Worm (Caenorhabditis elegans) whole organism, L4 larva: ENCODE results near the gene F54B11.8.

ENCODE experiments used
- F26F4.8 ChIP-seq: fragments of 200-800 bp; sonication (Bioruptor generic); conservative IDR thresholded peaks from 2 replicates; pipeline ENCODE4 v1.3.6; 2022; ENCODE audit warnings: missing genetic modification characterization, missing compliant biosample characterization
- T20F7.1 ChIP-seq: fragments of 200-800 bp; sonication (Bioruptor generic); optimal IDR thresholded peaks from 2 replicates; lab custom pipeline; 2018; ENCODE audit warnings: mild to moderate bottlenecking, missing genetic modification characterization, missing compliant biosample characterization
- T26A8.4 ChIP-seq: fragments of 200-800 bp; sonication (Bioruptor generic); IDR thresholded peaks from 2 replicates; pipeline ENCODE4 v1.3.6; 2022; ENCODE audit warnings: missing genetic modification characterization, missing compliant biosample characterization
- Y75B8A.6 ChIP-seq: fragments of 200-800 bp; sonication (Bioruptor generic); IDR thresholded peaks from 2 replicates; pipeline ENCODE4 v1.3.6; 2022; ENCODE audit warnings: missing genetic modification reagents, missing genetic modification characterization, missing compliant biosample characterization
- ZK337.2 ChIP-seq: fragments of 200-800 bp; sonication (Bioruptor generic); IDR thresholded peaks from 2 replicates; pipeline ENCODE4 v1.3.6; 2022; ENCODE audit warnings: missing genetic modification reagents, missing genetic modification characterization, missing compliant biosample characterization
- aha-1 ChIP-seq: fragments of 150-350 bp; peaks from one replicate; lab custom pipeline; 2014; ENCODE audit warnings: missing biosample characterization, missing genetic modification characterization
- attf-4 ChIP-seq: sonication (generic microtip); optimal IDR thresholded peaks from 3 replicates; lab custom pipeline; 2017; ENCODE audit warnings: missing biosample characterization, missing genetic modification characterization
- cey-2 ChIP-seq: sonication (generic microtip); optimal IDR thresholded peaks from 3 replicates; lab custom pipeline; 2017; ENCODE audit warnings: missing genetic modification characterization, mild to moderate bottlenecking, missing compliant biosample characterization, antibody characterized with exemption, borderline replicate concordance; ENCODE audit not compliant: insufficient read depth
- daf-16 ChIP-seq, 3 experiments: sonication (generic microtip); optimal IDR thresholded peaks; 2 replicates each; lab custom pipeline; 2016 to 2017; ENCODE audit warnings: missing genetic modification characterization in 3 of 3, missing genetic modification reagents in 3 of 3, mild to moderate bottlenecking in 2 of 3, missing compliant biosample characterization in 2 of 3, missing biosample characterization in 1 of 3, moderate library complexity in 1 of 3
- dmd-6 ChIP-seq: fragments of 200-800 bp; sonication (Bioruptor generic); IDR thresholded peaks from 2 replicates; pipeline ENCODE4 v1.3.6; 2022; ENCODE audit warnings: missing genetic modification reagents, missing genetic modification characterization, missing compliant biosample characterization
- dmd-8 ChIP-seq: fragments of 200-800 bp; sonication (Bioruptor generic); IDR thresholded peaks from 2 replicates; pipeline ENCODE4 v1.3.6; 2022; ENCODE audit warnings: missing genetic modification characterization, missing compliant biosample characterization
- dmd-9 ChIP-seq: fragments of 200-800 bp; sonication (Bioruptor generic); IDR thresholded peaks from 2 replicates; pipeline ENCODE4 v1.3.6; 2022; ENCODE audit warnings: missing genetic modification reagents, missing genetic modification characterization, missing compliant biosample characterization
- duxl-1 ChIP-seq: sonication (generic microtip); optimal IDR thresholded peaks from 2 replicates; lab custom pipeline; 2016; ENCODE audit warnings: mild to moderate bottlenecking, missing genetic modification characterization, moderate library complexity, missing compliant biosample characterization; ENCODE audit not compliant: poor library complexity
- egl-43 ChIP-seq: fragments of 200-800 bp; sonication (Bioruptor generic); IDR thresholded peaks from 2 replicates; pipeline ENCODE4 v1.3.6; 2022; ENCODE audit warnings: missing genetic modification reagents, missing genetic modification characterization, missing compliant biosample characterization
- fkh-10 ChIP-seq: fragments of 150-350 bp; optimal IDR thresholded peaks from 2 replicates; lab custom pipeline; 2014; ENCODE audit warnings: missing biosample characterization, missing genetic modification reagents, missing genetic modification characterization
- fos-1 ChIP-seq: fragments of 150-350 bp; optimal IDR thresholded peaks from 2 replicates; lab custom pipeline; 2014; ENCODE audit warnings: missing biosample characterization, missing genetic modification characterization
- hif-1 ChIP-seq, 2 experiments: sonication (generic microtip); optimal IDR thresholded peaks; 2 replicates each; lab custom pipeline; 2016 to 2017; ENCODE audit warnings: missing compliant biosample characterization in 2 of 2, missing genetic modification characterization in 2 of 2, missing genetic modification reagents in 2 of 2, missing genotype in 2 of 2, mild to moderate bottlenecking in 1 of 2
- hlh-11 ChIP-seq: fragments of 200-800 bp; sonication (Bioruptor generic); optimal IDR thresholded peaks from 2 replicates; lab custom pipeline; 2018; ENCODE audit warnings: mild to moderate bottlenecking, missing genetic modification characterization, missing compliant biosample characterization
- hlh-30 ChIP-seq: sonication (generic microtip); optimal IDR thresholded peaks from 2 replicates; lab custom pipeline; 2017; ENCODE audit warnings: antibody characterized with exemption, mild to moderate bottlenecking, missing genetic modification characterization, missing compliant biosample characterization; ENCODE audit not compliant: insufficient read depth
- hmg-1.1 ChIP-seq: fragments of 200-800 bp; sonication (Bioruptor generic); IDR thresholded peaks from 2 replicates; pipeline ENCODE4 v1.3.6; 2022; ENCODE audit warnings: missing genetic modification reagents, missing genetic modification characterization, missing compliant biosample characterization
- lin-29 ChIP-seq: fragments of 200-800 bp; sonication (Bioruptor generic); IDR thresholded peaks from 2 replicates; pipeline ENCODE4 v1.3.6; 2022; ENCODE audit warnings: missing genetic modification reagents, missing genetic modification characterization, missing compliant biosample characterization
- lsy-2 ChIP-seq, 2 experiments: fragments of 150-350 bp in 1 of 2; sonication (generic microtip) in 1 of 2; optimal IDR thresholded peaks; 2 replicates each; lab custom pipeline; 2014 to 2017; ENCODE audit warnings: missing biosample characterization in 2 of 2, missing genetic modification characterization in 2 of 2
- madf-5 ChIP-seq, 2 experiments: fragments of 200-800 bp; sonication (Bioruptor generic); IDR thresholded peaks; 2 replicates each; pipeline ENCODE4 v1.3.6; 2022; ENCODE audit warnings: missing compliant biosample characterization in 2 of 2, missing genetic modification characterization in 2 of 2
- mdl-1 ChIP-seq, 2 experiments: fragments of 150-350 bp in 1 of 2; sonication (generic microtip) in 1 of 2; optimal IDR thresholded peaks; 2 replicates each; lab custom pipeline; 2014 to 2017; ENCODE audit warnings: missing biosample characterization in 2 of 2, missing genetic modification characterization in 2 of 2
- mep-1 ChIP-seq: fragments of 150-350 bp; sonication (generic microtip); optimal IDR thresholded peaks from 3 replicates; lab custom pipeline; 2014; ENCODE audit warnings: missing biosample characterization, missing genetic modification characterization
- mes-2 ChIP-seq: sonication (generic microtip); optimal IDR thresholded peaks from 2 replicates; lab custom pipeline; 2016; ENCODE audit warnings: missing genotype, mild to moderate bottlenecking, missing genetic modification characterization, missing compliant biosample characterization; ENCODE audit not compliant: poor library complexity, severe bottlenecking
- mxl-2 ChIP-seq: fragments of 200-800 bp; sonication (Bioruptor generic); conservative IDR thresholded peaks from 2 replicates; pipeline ENCODE4 v1.3.6; 2022; ENCODE audit warnings: missing genetic modification reagents, missing genetic modification characterization, missing compliant biosample characterization
- nhr-102 ChIP-seq: sonication (generic microtip); optimal IDR thresholded peaks from 2 replicates; lab custom pipeline; 2016; ENCODE audit warnings: mild to moderate bottlenecking, missing genetic modification characterization, moderate library complexity, missing compliant biosample characterization
- nhr-11 ChIP-seq: fragments of 150-350 bp; optimal IDR thresholded peaks from 2 replicates; lab custom pipeline; 2014; ENCODE audit warnings: missing biosample characterization, missing genetic modification characterization
- nhr-237 ChIP-seq: sonication (generic microtip); optimal IDR thresholded peaks from 2 replicates; lab custom pipeline; 2017; ENCODE audit warnings: missing biosample characterization, missing genetic modification characterization
- nhr-28 ChIP-seq: fragments of 150-350 bp; optimal IDR thresholded peaks from 2 replicates; lab custom pipeline; 2014; ENCODE audit warnings: missing biosample characterization, missing genetic modification characterization
- nhr-48 ChIP-seq: sonication (generic microtip); optimal IDR thresholded peaks from 2 replicates; lab custom pipeline; 2016; ENCODE audit warnings: mild to moderate bottlenecking, missing genetic modification characterization, missing compliant biosample characterization
- nhr-6 ChIP-seq: fragments of 150-350 bp; optimal IDR thresholded peaks from 2 replicates; lab custom pipeline; 2014; ENCODE audit warnings: missing biosample characterization, missing genetic modification characterization
- nhr-77 ChIP-seq: fragments of 150-350 bp; optimal IDR thresholded peaks from 2 replicates; lab custom pipeline; 2014; ENCODE audit warnings: missing biosample characterization, missing genetic modification characterization
- pqm-1 ChIP-seq: sonication (generic microtip); optimal IDR thresholded peaks from 2 replicates; lab custom pipeline; 2017; ENCODE audit warnings: missing biosample characterization, missing genetic modification characterization
- rbr-2 ChIP-seq: sonication (generic microtip); optimal IDR thresholded peaks from 2 replicates; lab custom pipeline; 2016; ENCODE audit warnings: missing genotype, missing genetic modification characterization, missing compliant biosample characterization
- saeg-2 ChIP-seq: fragments of 200-800 bp; sonication (Bioruptor generic); IDR thresholded peaks from 2 replicates; pipeline ENCODE4 v1.3.6; 2022; ENCODE audit warnings: missing genetic modification reagents, missing genetic modification characterization, missing compliant biosample characterization
- sdz-12 ChIP-seq: fragments of 200-800 bp; sonication (Bioruptor generic); optimal IDR thresholded peaks from 2 replicates; lab custom pipeline; 2018; ENCODE audit warnings: mild to moderate bottlenecking, missing genetic modification characterization, missing compliant biosample characterization
- set-16 ChIP-seq: fragments of 200-800 bp; sonication (Bioruptor generic); IDR thresholded peaks from 2 replicates; pipeline ENCODE4 v1.3.6; 2022; ENCODE audit warnings: missing genetic modification reagents, missing genetic modification characterization, missing compliant biosample characterization
- skn-1 ChIP-seq: fragments of 150-350 bp; optimal IDR thresholded peaks from 2 replicates; lab custom pipeline; 2014; ENCODE audit warnings: missing biosample characterization, missing genetic modification characterization
- unc-39 ChIP-seq: sonication (generic microtip); optimal IDR thresholded peaks from 2 replicates; lab custom pipeline; 2017; ENCODE audit warnings: missing biosample characterization, missing genetic modification characterization
- zip-2 ChIP-seq: fragments of 150-350 bp; optimal IDR thresholded peaks from 2 replicates; lab custom pipeline; 2014; ENCODE audit warnings: missing biosample characterization, missing genetic modification characterization
- ztf-7 ChIP-seq: fragments of 150-350 bp; optimal IDR thresholded peaks from 2 replicates; lab custom pipeline; 2014; ENCODE audit warnings: missing biosample characterization, missing genetic modification characterization

F54B11.8 gene

ce11 chrX:13605854-13606253 lies 2.1 kb upstream of the F54B11.8 start:
- TF ChIP-seq nhr-48 (tag; lab: Kevin White, UChicago) (no peak), attf-4 (tag; lab: Kevin White, UChicago) (no peak), aha-1 (tag; lab: Kevin White, UChicago) (no peak), madf-5 (GFP tag; IDR thresholded peaks at IDR 0.05; lab: Robert Waterston, UW) (no peak), cey-2 (no peak), nhr-102 (tag; lab: Kevin White, UChicago) (no peak), dmd-9 (GFP tag; lab: Robert Waterston, UW) (no peak), ztf-7 (tag; lab: Kevin White, UChicago) (no peak), nhr-77 (no peak), ZK337.2 (GFP tag; lab: Robert Waterston, UW) (no peak), T26A8.4 (no peak), mes-2 (tag; lab: Kevin White, UChicago) (no peak)

- TF ChIP-seq sdz-12 (no peak), mxl-2 (GFP tag; lab: Robert Waterston, UW) (no peak), skn-1 (tag; lab: Kevin White, UChicago) (no peak), set-16 (GFP tag; lab: Robert Waterston, UW) (peak; percentile 13; the same call in 1 of the 2 replicates), aha-1 (tag; lab: Kevin White, UChicago) (peak; percentile 41), F26F4.8 (GFP tag; lab: Robert Waterston, UW) (no peak), mep-1 (tag; lab: Kevin White, UChicago) (no peak), pqm-1 (tag; lab: Kevin White, UChicago) (no peak), Y75B8A.6 (GFP tag; lab: Robert Waterston, UW) (no peak), daf-16 (GFP tag; optimal IDR thresholded peaks at IDR 0.05; lab: Kevin White, UChicago) (peak in 1 of 2 experiments; percentile 28), daf-16 (tag; optimal IDR thresholded peaks at IDR 0.05; lab: Kevin White, UChicago) (no peak), nhr-11 (peak; percentile 56), nhr-28 (tag; lab: Kevin White, UChicago) (no peak), ZK337.2 (GFP tag; lab: Robert Waterston, UW) (no peak)
Measured at ce11 chrX:13604946-13605617, 1.4 kb upstream of the F54B11.8 start, which contains the start of gene F54B11.9. F54B11.9 (plus strand) TSS chrX:13605567.

DNA sequence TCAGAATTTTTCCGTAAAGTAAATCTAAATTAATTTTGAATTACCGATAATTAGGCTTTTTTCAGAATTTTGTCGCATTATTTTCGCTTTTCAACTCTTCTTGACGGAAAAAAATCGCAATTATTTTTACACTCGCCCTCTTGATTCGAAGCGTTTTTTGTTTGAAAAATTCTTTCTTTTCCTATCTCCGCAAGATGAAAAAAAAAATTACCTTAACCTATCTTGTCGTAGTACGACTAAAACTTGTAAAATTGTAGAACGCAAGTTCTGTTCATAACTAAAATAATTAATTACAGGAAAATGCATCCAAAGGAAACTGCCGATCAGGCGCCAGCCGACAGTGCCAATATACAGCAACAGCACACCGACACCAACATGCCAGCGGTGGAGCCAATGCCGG lies 3.6 kb downstream of the F54B11.8 start, which contains the start of gene F54B11.7:
TSS of gene F54B11.7 (plus strand) at position 301 of the 400 bp plus-strand sequence.
- TF ChIP-seq lsy-2 (tag; optimal IDR thresholded peaks at IDR 0.05; lab: Kevin White, UChicago) (no peak), rbr-2 (tag; lab: Kevin White, UChicago) (no peak), mes-2 (tag; lab: Kevin White, UChicago) (no peak), egl-43 (GFP tag; lab: Robert Waterston, UW) (no peak)

DNA sequence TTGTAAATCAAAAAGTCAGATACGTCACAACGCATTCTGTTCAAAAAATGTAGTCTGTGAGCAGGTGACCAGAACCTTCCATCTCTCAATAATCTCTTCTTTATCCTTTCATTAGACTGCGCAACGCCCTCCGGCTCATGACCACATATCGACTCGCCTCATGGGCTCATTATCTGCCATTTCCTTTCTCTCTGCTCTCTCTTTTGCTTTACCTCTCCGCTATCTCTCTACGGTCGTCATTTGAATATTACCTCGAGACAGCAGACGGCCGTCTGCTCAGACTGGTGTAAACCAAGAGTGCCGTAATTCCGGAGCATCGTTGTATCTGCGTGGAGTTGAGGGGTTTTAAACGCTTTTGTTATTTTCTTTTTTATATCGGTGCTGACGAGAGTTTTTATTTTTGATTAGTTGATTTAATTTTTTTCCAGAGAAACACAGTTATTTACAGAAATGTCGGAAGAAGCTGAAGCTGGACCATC lies 5.7 kb downstream of the F54B11.8 start, which contains the start of gene bra-1:
TSS of gene bra-1 (plus strand) at position 429 of the 479 bp plus-strand sequence.
- no peak for TF ChIP-seq zip-2
- peak in 1 of 2 experiments; percentile 22 for TF ChIP-seq mdl-1 (tag; optimal IDR thresholded peaks at IDR 0.05; lab: Kevin White, UChicago)
- peak; percentile 43 for TF ChIP-seq mes-2 (tag; lab: Kevin White, UChicago)
- TF ChIP-seq duxl-1 (tag; lab: Kevin White, UChicago) = no peak
- TF ChIP-seq rbr-2 (tag; lab: Kevin White, UChicago) = peak; percentile 53
- no peak for TF ChIP-seq nhr-237 (tag; lab: Kevin White, UChicago)
- peak; percentile 93 for TF ChIP-seq T20F7.1 (GFP tag; lab: Kevin White, UChicago)
- TF ChIP-seq nhr-48 (tag; lab: Kevin White, UChicago) = no peak
- TF ChIP-seq hlh-11 = peak; percentile 54
- TF ChIP-seq saeg-2 (GFP tag; lab: Robert Waterston, UW) = no peak
- no peak for TF ChIP-seq fkh-10 (GFP tag; lab: Kevin White, UChicago)
- peak in 1 of 2 experiments; percentile 56 for TF ChIP-seq lsy-2 (tag; optimal IDR thresholded peaks at IDR 0.05; lab: Kevin White, UChicago)
- peak; percentile 73 for TF ChIP-seq nhr-6 (tag; lab: Kevin White, UChicago)
- no peak for TF ChIP-seq dmd-8 (GFP tag; lab: Robert Waterston, UW)
- peak; percentile 90 for TF ChIP-seq hlh-30
- TF ChIP-seq hif-1 (tag; optimal IDR thresholded peaks at IDR 0.05; lab: Kevin White, UChicago) = no peak
- TF ChIP-seq egl-43 (GFP tag; lab: Robert Waterston, UW) = 0 out of 2 replicates have a peak, but pooled peaks have one; percentile 37
- no peak for TF ChIP-seq fos-1 (tag; lab: Kevin White, UChicago)
- TF ChIP-seq lin-29 (GFP tag; lab: Robert Waterston, UW) = no peak
- no peak for TF ChIP-seq unc-39 (tag; lab: Kevin White, UChicago)
- TF ChIP-seq hmg-1.1 (GFP tag; lab: Robert Waterston, UW) = peak; percentile 45; the same call in 1 of the 2 replicates
- TF ChIP-seq nhr-102 (tag; lab: Kevin White, UChicago) = no peak
- peak; percentile 20; the same call in 1 of the 2 replicates for TF ChIP-seq dmd-6
